Worm (Caenorhabditis elegans): ENCODE data around the gene mrpl-41.

Gene mrpl-41

DNA sequence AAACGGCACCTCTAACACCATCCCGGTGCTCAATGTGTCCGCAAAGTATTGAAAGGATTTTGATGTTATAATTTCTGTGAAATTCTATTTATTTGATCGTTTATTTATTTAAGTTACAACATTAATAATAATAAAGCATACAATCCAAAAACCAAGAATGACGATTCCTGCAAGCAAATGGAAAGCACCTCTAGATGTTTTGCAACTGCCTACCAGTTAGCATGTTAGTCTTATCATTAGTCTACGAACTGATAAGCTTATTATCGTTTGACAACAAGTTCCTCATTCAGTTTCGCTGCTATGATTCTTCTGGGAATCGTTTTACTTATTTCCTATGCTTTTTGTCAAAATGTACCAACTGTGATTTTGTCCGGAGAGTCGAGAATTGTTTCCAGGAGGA, 10.9 kb downstream of the mrpl-41 start, which contains the start of gene K01A2.6 (continued):
- no peak for TF ChIP-seq sup-37 (GFP tag; optimal IDR thresholded peaks at IDR 0.05)
- no peak for TF ChIP-seq snu-23 (GFP tag; optimal IDR thresholded peaks at IDR 0.05)
- no peak for TF ChIP-seq tbx-2 (tag; optimal IDR thresholded peaks at IDR 0.05)

DNA sequence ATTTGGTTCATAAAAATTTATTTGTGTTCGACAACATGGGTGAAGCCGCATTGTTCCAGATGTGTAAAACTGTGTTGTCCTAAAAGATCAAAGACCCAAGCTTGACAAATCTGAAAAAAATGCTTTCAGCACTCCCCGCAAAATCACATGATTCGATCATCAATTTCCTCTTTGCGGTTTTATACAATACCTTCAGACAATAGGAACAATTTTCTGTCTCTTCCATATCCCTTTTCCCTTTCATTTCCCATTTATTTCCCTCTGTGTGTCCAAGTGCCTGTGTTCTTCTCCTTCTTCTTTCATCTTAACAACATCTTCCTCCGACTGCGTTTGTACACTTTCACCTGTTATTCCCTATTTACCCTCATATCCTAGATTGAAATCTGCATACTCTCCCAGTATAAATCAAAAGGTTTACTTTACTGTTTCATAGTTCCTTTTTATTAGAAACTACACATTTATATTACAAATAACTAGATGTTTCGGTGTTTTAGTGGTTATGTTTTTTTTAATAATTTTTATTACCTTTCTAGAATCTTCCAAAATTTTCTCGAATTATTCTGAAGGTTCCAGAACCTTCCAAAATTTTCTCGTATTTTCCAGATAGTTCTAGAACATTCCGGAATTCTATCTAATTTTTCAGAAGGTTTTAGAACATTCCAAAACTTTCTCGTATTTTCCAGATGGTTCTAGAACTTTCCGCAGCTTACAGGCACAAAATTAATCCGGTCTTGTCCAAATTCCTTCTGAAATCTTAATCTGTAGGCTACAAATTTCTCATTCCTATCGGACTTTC, 12.4 kb downstream of the mrpl-41 start, which contains the start of gene K01A2.5:
Gene K01A2.5, plus strand, starts transcription at position 297 of the 796 bp plus-strand sequence.
- TF ChIP-seq mep-1 (tag; optimal IDR thresholded peaks at IDR 0.05), result peak; percentile 48
- no peak for TF ChIP-seq zip-4 (GFP tag; optimal IDR thresholded peaks at IDR 0.05)
- TF ChIP-seq C16A3.4 (tag; optimal IDR thresholded peaks at IDR 0.05), result peak; percentile 2
- no peak for TF ChIP-seq unc-98 (GFP tag; IDR thresholded peaks at IDR 0.05)
- TF ChIP-seq elt-3 (tag; optimal IDR thresholded peaks at IDR 0.05), result peak in 2 of 6 experiments; percentile 11 to 35
- peak; percentile 99 for TF ChIP-seq blmp-1 (tag; optimal IDR thresholded peaks at IDR 0.05)
- TF ChIP-seq sox-4 (tag; optimal IDR thresholded peaks at IDR 0.05), result no peak
- peak; percentile 79 for TF ChIP-seq lin-14 (GFP tag; optimal IDR thresholded peaks at IDR 0.05)
- peak; percentile 36 for TF ChIP-seq nhr-20 (tag; optimal IDR thresholded peaks at IDR 0.05)
- no peak for TF ChIP-seq aly-2 (tag; optimal IDR thresholded peaks at IDR 0.05)
- TF ChIP-seq mab-9 (GFP tag; IDR thresholded peaks at IDR 0.05), result no peak
- TF ChIP-seq lir-3 (tag; optimal IDR thresholded peaks at IDR 0.05; ENCODE audit: poor library complexity), result peak; percentile 6
- TF ChIP-seq lin-35 (GFP tag; optimal IDR thresholded peaks at IDR 0.05), result peak in 1 of 2 experiments; percentile 8
- TF ChIP-seq ama-1 (optimal IDR thresholded peaks at IDR 0.05), result no peak
- TF ChIP-seq nhr-85 (tag), result peak; percentile 91
- no peak for TF ChIP-seq nhr-84 (tag; optimal IDR thresholded peaks at IDR 0.05)
- TF ChIP-seq unc-86 (tag; optimal IDR thresholded peaks at IDR 0.05), result no peak
- no peak for TF ChIP-seq vab-15 (tag; optimal IDR thresholded peaks at IDR 0.05)
- peak in 1 of 3 experiments; percentile 1 for TF ChIP-seq ceh-82 (tag; optimal IDR thresholded peaks at IDR 0.05)
- TF ChIP-seq dpl-1 (GFP tag; optimal IDR thresholded peaks at IDR 0.05), result peak in 1 of 3 experiments; percentile 2
- no peak for TF ChIP-seq alr-1 (tag; optimal IDR thresholded peaks at IDR 0.05; ENCODE audit: borderline replicate concordance)
- no peak for TF ChIP-seq ceh-88 (GFP tag; IDR thresholded peaks at IDR 0.05)
- peak; percentile 7 for TF ChIP-seq rnt-1 (tag; optimal IDR thresholded peaks at IDR 0.05)

DNA sequence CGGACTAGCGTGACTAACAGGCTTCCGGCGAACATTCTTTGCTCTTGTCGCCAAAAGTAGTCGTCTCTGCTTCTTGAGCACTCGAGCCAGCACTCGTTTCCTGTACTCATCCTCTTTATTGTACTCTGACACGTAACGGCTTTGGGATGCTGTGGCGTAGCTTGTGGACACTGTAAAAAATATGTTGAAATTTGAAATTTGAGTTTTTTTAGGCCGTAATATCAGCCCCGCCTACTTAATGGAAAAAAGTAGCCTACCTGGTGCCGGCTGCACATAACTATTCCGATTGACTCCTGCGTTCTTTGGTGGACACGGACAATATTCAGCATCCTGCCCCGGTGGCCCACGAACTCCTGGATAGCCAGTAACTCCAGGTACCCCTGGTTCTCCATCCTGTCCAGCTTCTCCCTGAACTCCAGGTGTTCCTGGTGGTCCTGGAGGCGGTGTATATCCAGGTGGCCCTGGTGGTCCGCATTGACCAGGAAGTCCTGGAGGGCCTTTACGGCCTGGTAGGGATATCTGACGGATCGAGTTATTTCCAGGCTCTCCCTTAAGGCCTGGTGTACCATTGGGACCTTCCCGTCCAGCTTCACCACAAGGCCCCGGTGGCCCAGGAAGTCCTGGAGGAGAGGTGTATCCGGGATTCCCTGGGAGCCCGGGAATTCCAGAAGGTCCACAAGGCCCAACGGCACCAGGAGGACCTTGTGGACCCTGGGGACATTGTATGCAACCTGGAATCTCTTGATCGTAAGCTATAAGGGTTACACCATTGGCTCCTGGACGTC, 15.4 kb downstream of the mrpl-41 start:
- TF ChIP-seq F16B12.6 (tag; optimal IDR thresholded peaks at IDR 0.05) (no peak), alr-1 (tag; optimal IDR thresholded peaks at IDR 0.05; ENCODE audit: borderline replicate concordance) (no peak), elt-3 (tag; optimal IDR thresholded peaks at IDR 0.05) (no peak), nhr-90 (tag; optimal IDR thresholded peaks at IDR 0.05; ENCODE audit: poor library complexity) (no peak), unc-130 (tag; optimal IDR thresholded peaks at IDR 0.05) (no peak), ets-5 (GFP tag; IDR thresholded peaks at IDR 0.05) (no peak)

DNA sequence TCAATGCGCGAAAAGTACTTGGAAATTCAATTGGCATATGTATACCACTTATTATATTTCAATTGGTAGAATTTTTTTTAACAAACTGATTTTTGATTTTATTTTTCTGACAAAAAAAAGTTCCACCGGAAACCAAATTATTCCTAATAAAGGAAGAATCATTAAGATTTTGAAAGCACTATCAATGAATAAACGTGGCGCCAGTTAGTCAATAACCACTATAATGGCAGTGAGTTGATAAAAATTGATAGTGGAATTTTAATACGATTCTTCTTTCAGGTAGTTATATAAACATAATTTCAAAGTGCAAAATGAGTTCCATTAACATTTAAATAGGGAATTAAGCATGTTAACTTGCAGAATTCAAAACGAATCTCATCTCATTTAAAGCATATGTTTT, 16.9 kb downstream of the mrpl-41 start, which contains the start of gene col-69:
Gene col-69, minus strand, starts transcription at position 101 of the 400 bp plus-strand sequence.
- no peak for TF ChIP-seq dsc-1 (tag; optimal IDR thresholded peaks at IDR 0.05)
- no peak for TF ChIP-seq efl-1 (optimal IDR thresholded peaks at IDR 0.05)
- TF ChIP-seq efl-1 (GFP tag; optimal IDR thresholded peaks at IDR 0.05 in 1 of 2), result peak in 1 of 2 experiments; percentile 17
